Worm (Caenorhabditis elegans) whole organism, L1 larva: ENCODE measurements around the gene npr-21.

Experiments used
- C04F5.9 ChIP-seq: sonication (generic microtip); optimal IDR thresholded peaks from 2 replicates; lab custom pipeline; 2016; ENCODE audit warnings: missing genetic modification characterization, missing compliant biosample characterization
- C16A3.4 ChIP-seq: fragments of 150-350 bp; optimal IDR thresholded peaks from 2 replicates; lab custom pipeline; 2014; ENCODE audit warnings: missing biosample characterization, missing genetic modification characterization
- C34B4.2 ChIP-seq: sonication (generic microtip); optimal IDR thresholded peaks from 2 replicates; lab custom pipeline; 2017; ENCODE audit warnings: mild to moderate bottlenecking, missing genetic modification characterization, missing compliant biosample characterization
- F16B12.6 ChIP-seq: fragments of 150-350 bp; optimal IDR thresholded peaks from 2 replicates; lab custom pipeline; 2014; ENCODE audit warnings: missing biosample characterization, missing genetic modification characterization
- Y116A8C.19 ChIP-seq: sonication (generic microtip); optimal IDR thresholded peaks from 2 replicates; lab custom pipeline; 2016; ENCODE audit warnings: missing compliant biosample characterization, missing genetic modification characterization, borderline replicate concordance
- aha-1 ChIP-seq: fragments of 150-350 bp; optimal IDR thresholded peaks from 2 replicates; lab custom pipeline; 2014; ENCODE audit warnings: missing biosample characterization, missing genetic modification characterization
- alr-1 ChIP-seq: fragments of 200-800 bp; sonication (Bioruptor generic); optimal IDR thresholded peaks from 2 replicates; lab custom pipeline; 2018; ENCODE audit warnings: borderline replicate concordance, mild to moderate bottlenecking, missing genetic modification characterization, missing compliant biosample characterization
- aly-2 ChIP-seq: fragments of 150-350 bp; optimal IDR thresholded peaks from 2 replicates; lab custom pipeline; 2014; ENCODE audit warnings: missing biosample characterization, missing genetic modification characterization
- ceh-63 ChIP-seq: fragments of 200-800 bp; sonication (Bioruptor generic); optimal IDR thresholded peaks from 2 replicates; lab custom pipeline; 2018; ENCODE audit warnings: mild to moderate bottlenecking, missing genetic modification characterization, missing compliant biosample characterization
- ceh-8 ChIP-seq: fragments of 200-800 bp; sonication (Bioruptor generic); optimal IDR thresholded peaks from 2 replicates; lab custom pipeline; 2018; ENCODE audit warnings: mild to moderate bottlenecking, missing genetic modification characterization, moderate library complexity, missing compliant biosample characterization
- ceh-82 ChIP-seq, 3 experiments: fragments of 150-350 bp in 1 of 3; sonication (generic microtip) in 2 of 3; optimal IDR thresholded peaks; 2 replicates each; lab custom pipeline; 2014 to 2017; ENCODE audit warnings: missing biosample characterization in 3 of 3, missing genetic modification characterization in 3 of 3
- ceh-88 ChIP-seq: fragments of 200-800 bp; sonication (Bioruptor generic); IDR thresholded peaks from 2 replicates; pipeline ENCODE4 v1.3.6; 2022; ENCODE audit warnings: missing genetic modification characterization, missing compliant biosample characterization
- ces-1 ChIP-seq: fragments of 150-350 bp; optimal IDR thresholded peaks from 2 replicates; lab custom pipeline; 2014; ENCODE audit warnings: missing biosample characterization, missing genetic modification reagents, missing genetic modification characterization
- dsc-1 ChIP-seq: sonication (generic microtip); optimal IDR thresholded peaks from 2 replicates; lab custom pipeline; 2016; ENCODE audit warnings: mild to moderate bottlenecking, missing genetic modification characterization, missing compliant biosample characterization
- efl-1 ChIP-seq, 4 experiments: fragments of 150-350 bp; optimal IDR thresholded peaks in 3 of 4; peaks in 1 of 4; 1 replicate in 1 of 4; 2 replicates in 3 of 4; lab custom pipeline; 2014; ENCODE audit warnings: missing biosample characterization in 2 of 4, missing genetic modification characterization in 2 of 4, missing genetic modification reagents in 2 of 4
- efl-3 ChIP-seq: fragments of 200-800 bp; sonication (Bioruptor generic); optimal IDR thresholded peaks from 2 replicates; lab custom pipeline; 2018; ENCODE audit warnings: mild to moderate bottlenecking, missing genetic modification characterization, missing compliant biosample characterization
- egl-13 ChIP-seq: sonication (generic microtip); optimal IDR thresholded peaks from 2 replicates; lab custom pipeline; 2016; ENCODE audit warnings: missing genotype, missing genetic modification reagents, missing genetic modification characterization, missing compliant biosample characterization
- egl-27 ChIP-seq, 2 experiments: fragments of 150-350 bp in 1 of 2; sonication (generic microtip); optimal IDR thresholded peaks; 3 replicates each; lab custom pipeline; 2017 to 2018; ENCODE audit warnings: missing biosample characterization in 2 of 2, missing genetic modification characterization in 2 of 2, missing genetic modification reagents in 2 of 2
- elt-2 ChIP-seq: sonication (generic microtip); optimal IDR thresholded peaks from 2 replicates; lab custom pipeline; 2016; ENCODE audit warnings: missing genetic modification characterization, mild to moderate bottlenecking, inconsistent platforms, missing compliant biosample characterization, missing genetic modification reagents
- fkh-8 ChIP-seq: sonication (generic microtip); optimal IDR thresholded peaks from 2 replicates; lab custom pipeline; 2016; ENCODE audit warnings: mild to moderate bottlenecking, missing genetic modification characterization, missing compliant biosample characterization
- grh-1 ChIP-seq: fragments of 200-800 bp; sonication (Bioruptor generic); IDR thresholded peaks from 2 replicates; pipeline ENCODE4 v1.3.6; 2022; ENCODE audit warnings: missing genetic modification reagents, missing genetic modification characterization, missing compliant biosample characterization
- hlh-17 ChIP-seq: fragments of 200-800 bp; sonication (Bioruptor generic); optimal IDR thresholded peaks from 2 replicates; lab custom pipeline; 2018; ENCODE audit warnings: missing genetic modification characterization, mild to moderate bottlenecking, missing compliant biosample characterization, moderate library complexity, borderline replicate concordance
- lin-13 ChIP-seq: fragments of 150-350 bp; optimal IDR thresholded peaks from 2 replicates; lab custom pipeline; 2014; ENCODE audit warnings: missing biosample characterization, missing genetic modification reagents, missing genetic modification characterization
- lin-14 ChIP-seq: fragments of 200-800 bp; sonication (Bioruptor generic); optimal IDR thresholded peaks from 2 replicates; lab custom pipeline; 2018; ENCODE audit warnings: mild to moderate bottlenecking, missing genetic modification characterization, moderate library complexity, missing compliant biosample characterization
- lin-15B ChIP-seq: fragments of 150-350 bp; sonication (generic microtip); optimal IDR thresholded peaks from 3 replicates; lab custom pipeline; 2014; ENCODE audit warnings: missing biosample characterization, missing genetic modification characterization
- lin-35 ChIP-seq, 2 experiments: fragments of 150-350 bp; optimal IDR thresholded peaks; 2 replicates each; lab custom pipeline; 2014; ENCODE audit warnings: missing biosample characterization in 2 of 2, missing genetic modification characterization in 2 of 2, missing genetic modification reagents in 2 of 2
- lsy-2 ChIP-seq, 2 experiments: fragments of 150-350 bp; optimal IDR thresholded peaks; 2 replicates each; lab custom pipeline; 2014; ENCODE audit warnings: missing biosample characterization in 2 of 2, missing genetic modification characterization in 2 of 2
- mab-9 ChIP-seq: fragments of 200-800 bp; sonication (Bioruptor generic); IDR thresholded peaks from 2 replicates; pipeline ENCODE4 v1.3.6; 2022; ENCODE audit warnings: missing genetic modification reagents, missing genetic modification characterization, missing compliant biosample characterization
- mep-1 ChIP-seq: fragments of 150-350 bp; optimal IDR thresholded peaks from 2 replicates; lab custom pipeline; 2014; ENCODE audit warnings: missing biosample characterization, missing genetic modification characterization
- nhr-11 ChIP-seq: fragments of 150-350 bp; optimal IDR thresholded peaks from 2 replicates; lab custom pipeline; 2014; ENCODE audit warnings: missing biosample characterization, missing genetic modification characterization
- nhr-20 ChIP-seq: sonication (generic microtip); optimal IDR thresholded peaks from 2 replicates; lab custom pipeline; 2016; ENCODE audit warnings: mild to moderate bottlenecking, missing genetic modification characterization, missing compliant biosample characterization
- nhr-237 ChIP-seq: fragments of 150-350 bp; optimal IDR thresholded peaks from 2 replicates; lab custom pipeline; 2014; ENCODE audit warnings: missing biosample characterization, missing genetic modification characterization
- nhr-47 ChIP-seq: sonication (generic microtip); optimal IDR thresholded peaks from 2 replicates; lab custom pipeline; 2016; ENCODE audit warnings: mild to moderate bottlenecking, missing genetic modification characterization, moderate library complexity, missing compliant biosample characterization
- nhr-76 ChIP-seq: sonication (generic microtip); optimal IDR thresholded peaks from 2 replicates; lab custom pipeline; 2017; ENCODE audit warnings: missing biosample characterization, missing genetic modification characterization
- nhr-85 ChIP-seq: sonication (generic microtip); peaks from one replicate; lab custom pipeline; 2016; ENCODE audit warnings: missing genetic modification characterization, inconsistent platforms, missing compliant biosample characterization
- nhr-90 ChIP-seq: sonication (generic microtip); optimal IDR thresholded peaks from 2 replicates; lab custom pipeline; 2016; ENCODE audit warnings: mild to moderate bottlenecking, missing genetic modification characterization, missing compliant biosample characterization; ENCODE audit not compliant: poor library complexity
- pqm-1 ChIP-seq: sonication (generic microtip); optimal IDR thresholded peaks from 3 replicates; lab custom pipeline; 2017; ENCODE audit warnings: missing biosample characterization, missing genetic modification characterization
- rnt-1 ChIP-seq: sonication (generic microtip); optimal IDR thresholded peaks from 2 replicates; lab custom pipeline; 2016; ENCODE audit warnings: mild to moderate bottlenecking, missing genetic modification characterization, moderate library complexity, missing compliant biosample characterization
- skn-1 ChIP-seq: fragments of 150-350 bp; optimal IDR thresholded peaks from 2 replicates; lab custom pipeline; 2014; ENCODE audit warnings: missing biosample characterization, missing genetic modification characterization
- snpc-4 ChIP-seq: fragments of 150-350 bp; optimal IDR thresholded peaks from 2 replicates; lab custom pipeline; 2014; ENCODE audit warnings: missing biosample characterization, missing genetic modification characterization
- snu-23 ChIP-seq: sonication (generic microtip); optimal IDR thresholded peaks from 2 replicates; lab custom pipeline; 2016; ENCODE audit warnings: missing genetic modification characterization, missing compliant biosample characterization
- sox-4 ChIP-seq: sonication (generic microtip); optimal IDR thresholded peaks from 2 replicates; lab custom pipeline; 2016; ENCODE audit warnings: missing genetic modification characterization, missing compliant biosample characterization
- sup-37 ChIP-seq: fragments of 200-800 bp; sonication (Bioruptor generic); optimal IDR thresholded peaks from 2 replicates; lab custom pipeline; 2018; ENCODE audit warnings: mild to moderate bottlenecking, missing genetic modification characterization, missing compliant biosample characterization
- tbx-2 ChIP-seq: sonication (generic microtip); optimal IDR thresholded peaks from 2 replicates; lab custom pipeline; 2016; ENCODE audit warnings: missing genetic modification characterization, missing compliant biosample characterization
- tlp-1 ChIP-seq: fragments of 150-350 bp; optimal IDR thresholded peaks from 2 replicates; lab custom pipeline; 2014; ENCODE audit warnings: missing biosample characterization, missing genetic modification characterization
- unc-130 ChIP-seq: fragments of 150-350 bp; optimal IDR thresholded peaks from 2 replicates; lab custom pipeline; 2017; ENCODE audit warnings: missing biosample characterization, missing genetic modification characterization, inconsistent platforms
- unc-30 ChIP-seq: sonication (generic microtip); optimal IDR thresholded peaks from 2 replicates; lab custom pipeline; 2017; ENCODE audit warnings: missing biosample characterization, missing genetic modification characterization
- unc-86 ChIP-seq: sonication (generic microtip); optimal IDR thresholded peaks from 2 replicates; lab custom pipeline; 2016; ENCODE audit warnings: missing genetic modification characterization, missing compliant biosample characterization
- vab-15 ChIP-seq: sonication (generic microtip); optimal IDR thresholded peaks from 2 replicates; lab custom pipeline; 2017; ENCODE audit warnings: missing genotype, mild to moderate bottlenecking, missing genetic modification characterization, missing compliant biosample characterization
- xbp-1 ChIP-seq: sonication (generic microtip); optimal IDR thresholded peaks from 2 replicates; lab custom pipeline; 2016; ENCODE audit warnings: missing genetic modification characterization, missing compliant biosample characterization
- zag-1 ChIP-seq: fragments of 150-350 bp; optimal IDR thresholded peaks from 2 replicates; lab custom pipeline; 2014; ENCODE audit warnings: missing biosample characterization, missing genetic modification characterization
- ztf-11 ChIP-seq, 2 experiments: sonication (generic microtip); optimal IDR thresholded peaks; 2 replicates each; lab custom pipeline; 2016 to 2017; ENCODE audit warnings: missing genetic modification characterization in 2 of 2, missing biosample characterization in 1 of 2, missing compliant biosample characterization in 1 of 2
- ztf-4 ChIP-seq: fragments of 150-350 bp; optimal IDR thresholded peaks from 2 replicates; lab custom pipeline; 2014; ENCODE audit warnings: missing biosample characterization, missing genetic modification characterization

npr-21 gene

DNA sequence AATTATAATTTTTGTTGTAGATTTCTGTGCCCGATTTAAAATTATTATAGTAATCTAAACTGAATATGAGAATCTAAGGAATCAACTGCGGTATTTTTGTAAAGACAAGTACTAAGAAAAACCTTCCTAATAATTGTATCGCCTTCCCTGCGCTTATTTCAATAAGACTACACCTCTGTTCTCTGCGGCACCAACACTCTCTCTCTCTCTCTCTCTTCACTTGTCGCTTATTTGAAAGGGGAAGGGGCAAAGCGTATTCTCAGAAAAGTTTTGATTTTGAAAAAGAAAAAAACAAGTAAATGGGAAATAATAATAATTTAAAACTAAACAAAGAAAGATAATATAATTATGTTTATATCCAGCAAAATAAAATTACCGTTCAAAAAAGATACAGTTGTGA, 23.5 kb upstream of the npr-21 start (continued):
- peak; percentile 68 for TF ChIP-seq nhr-237 (tag; lab: Kevin White, UChicago)
- peak; percentile 85 for TF ChIP-seq mep-1 (tag; lab: Kevin White, UChicago)
- TF ChIP-seq C16A3.4 (tag; lab: Kevin White, UChicago) = peak; percentile 82
- TF ChIP-seq nhr-76 (tag; lab: Kevin White, UChicago) = no peak
- peak; percentile 41 for TF ChIP-seq snpc-4 (tag; lab: Kevin White, UChicago)
- no peak for TF ChIP-seq mab-9 (GFP tag; lab: Robert Waterston, UW)
- TF ChIP-seq nhr-85 = peak; percentile 65
- peak; percentile 41 for TF ChIP-seq unc-130 (tag; lab: Kevin White, UChicago)
- TF ChIP-seq skn-1 (tag; lab: Kevin White, UChicago) = peak; percentile 77
- TF ChIP-seq hlh-17 (GFP tag; lab: Kevin White, UChicago) = no peak
- TF ChIP-seq sox-4 (tag; lab: Kevin White, UChicago) = peak; percentile 49
- TF ChIP-seq lin-35 (GFP tag; optimal IDR thresholded peaks at IDR 0.05; lab: Kevin White, UChicago) = peak; percentile 32 to 77
- TF ChIP-seq ceh-8 (GFP tag; lab: Kevin White, UChicago) = peak; percentile 52
- TF ChIP-seq nhr-47 (tag; lab: Kevin White, UChicago) = peak; percentile 85
- TF ChIP-seq C34B4.2 (tag; lab: Kevin White, UChicago) = no peak
- TF ChIP-seq alr-1 (tag; lab: Kevin White, UChicago) = no peak
- no peak for TF ChIP-seq ztf-11 (tag; optimal IDR thresholded peaks at IDR 0.05; lab: Kevin White, UChicago)
- no peak for TF ChIP-seq pqm-1 (tag; lab: Kevin White, UChicago)
- TF ChIP-seq C04F5.9 = no peak
- no peak for TF ChIP-seq dsc-1 (tag; lab: Kevin White, UChicago)
- no peak for TF ChIP-seq ceh-63
- TF ChIP-seq ces-1 = no peak
- peak; percentile 78 for TF ChIP-seq nhr-11 (tag; lab: Kevin White, UChicago)
- TF ChIP-seq ceh-88 (GFP tag; lab: Robert Waterston, UW) = no peak; the same call in 1 of the 2 replicates
- no peak for TF ChIP-seq aha-1
- no peak for TF ChIP-seq F16B12.6 (tag; lab: Kevin White, UChicago)
- TF ChIP-seq sup-37 (GFP tag; lab: Kevin White, UChicago) = no peak
- TF ChIP-seq vab-15 = no peak
- peak; percentile 85 for TF ChIP-seq rnt-1 (tag; lab: Kevin White, UChicago)
- no peak for TF ChIP-seq zag-1
- TF ChIP-seq egl-27 (tag; optimal IDR thresholded peaks at IDR 0.05; lab: Kevin White, UChicago) = no peak
- TF ChIP-seq xbp-1 = peak; percentile 51
- TF ChIP-seq Y116A8C.19 (tag; lab: Kevin White, UChicago) = no peak
- peak; percentile 57 to 69 for TF ChIP-seq lsy-2 (tag; optimal IDR thresholded peaks at IDR 0.05; lab: Kevin White, UChicago)
- no peak for TF ChIP-seq unc-30 (tag; lab: Kevin White, UChicago)
- peak; percentile 86 for TF ChIP-seq snu-23 (GFP tag; lab: Kevin White, UChicago)
- peak; percentile 61 for TF ChIP-seq tbx-2 (tag; lab: Kevin White, UChicago)
- TF ChIP-seq lin-15B (tag; lab: Kevin White, UChicago) = no peak
- TF ChIP-seq tlp-1 (tag; lab: Kevin White, UChicago) = no peak
- peak; percentile 54 for TF ChIP-seq unc-86 (tag; lab: Kevin White, UChicago)
- peak; percentile 8 for TF ChIP-seq ztf-4 (tag; lab: Kevin White, UChicago)
- TF ChIP-seq egl-13 (tag; lab: Kevin White, UChicago) = no peak
- no peak for TF ChIP-seq aly-2 (tag; lab: Kevin White, UChicago)
- TF ChIP-seq lin-13 (GFP tag; lab: Kevin White, UChicago) = peak; percentile 57
- TF ChIP-seq nhr-90 (tag; lab: Kevin White, UChicago) = peak; percentile 75
- TF ChIP-seq ceh-82 (tag; optimal IDR thresholded peaks at IDR 0.05; lab: Kevin White, UChicago) = peak; percentile 86 to 89 (median 88)
- peak; percentile 65 for TF ChIP-seq nhr-20 (tag; lab: Kevin White, UChicago)
- TF ChIP-seq efl-1 (optimal IDR thresholded peaks at IDR 0.05; lab: Kevin White, UChicago) = peak; percentile 53 to 68
- TF ChIP-seq efl-1 (GFP tag; optimal IDR thresholded peaks at IDR 0.05 in 1 of 2; lab: Kevin White, UChicago) = peak; percentile 5 to 40
- peak; percentile 81 for TF ChIP-seq lin-14 (GFP tag; lab: Kevin White, UChicago)
- no peak for TF ChIP-seq efl-3 (GFP tag; lab: Kevin White, UChicago)
- peak; percentile 22 for TF ChIP-seq elt-2 (tag; lab: Kevin White, UChicago)
- TF ChIP-seq grh-1 (GFP tag; lab: Robert Waterston, UW) = no peak
- TF ChIP-seq fkh-8 (tag; lab: Kevin White, UChicago) = peak; percentile 53
